Worm (Caenorhabditis elegans) whole organism, young adult: ENCODE data around the gene C05D11.5.

Experiments
- B0261.1 ChIP-seq: sonication (generic microtip); optimal IDR thresholded peaks from 2 replicates; lab custom pipeline; 2016; ENCODE audit warnings: mild to moderate bottlenecking, missing genetic modification characterization, moderate library complexity, missing compliant biosample characterization
- C17E4.6 ChIP-seq: fragments of 200-800 bp; sonication (Bioruptor generic); IDR thresholded peaks from 2 replicates; pipeline ENCODE4 v1.3.6; 2022; ENCODE audit warnings: missing genetic modification reagents, missing genetic modification characterization, missing compliant biosample characterization
- T07F8.4 ChIP-seq: sonication (generic microtip); optimal IDR thresholded peaks from 2 replicates; lab custom pipeline; 2016; ENCODE audit warnings: mild to moderate bottlenecking, missing genetic modification characterization, moderate library complexity, missing compliant biosample characterization
- Y56A3A.18 ChIP-seq: fragments of 200-800 bp; sonication (Bioruptor generic); IDR thresholded peaks from 2 replicates; pipeline ENCODE4 v1.3.6; 2022; ENCODE audit warnings: missing genetic modification reagents, missing genetic modification characterization, missing compliant biosample characterization
- Y79H2A.3 ChIP-seq: fragments of 200-800 bp; sonication (Bioruptor generic); conservative IDR thresholded peaks from 2 replicates; pipeline ENCODE4 v1.3.6; 2022; ENCODE audit warnings: missing genetic modification reagents, missing genetic modification characterization, missing compliant biosample characterization
- Y95B8A.8 ChIP-seq: fragments of 200-800 bp; sonication (Bioruptor generic); IDR thresholded peaks from 2 replicates; pipeline ENCODE4 v1.3.6; 2022; ENCODE audit warnings: missing genetic modification reagents, missing genetic modification characterization, missing compliant biosample characterization
- akir-1 ChIP-seq: fragments of 200-800 bp; sonication (Bioruptor generic); optimal IDR thresholded peaks from 2 replicates; lab custom pipeline; 2018; ENCODE audit warnings: mild to moderate bottlenecking, missing genetic modification characterization, moderate library complexity, missing compliant biosample characterization
- atf-7 ChIP-seq: sonication (generic microtip); optimal IDR thresholded peaks from 2 replicates; lab custom pipeline; 2017; ENCODE audit warnings: mild to moderate bottlenecking, missing genetic modification characterization, missing compliant biosample characterization
- athp-1 ChIP-seq: sonication (generic microtip); optimal IDR thresholded peaks from 2 replicates; lab custom pipeline; 2017; ENCODE audit warnings: mild to moderate bottlenecking, missing genetic modification characterization, missing compliant biosample characterization
- attf-5 ChIP-seq: fragments of 200-800 bp; sonication (Bioruptor generic); optimal IDR thresholded peaks from 2 replicates; lab custom pipeline; 2018; ENCODE audit warnings: mild to moderate bottlenecking, missing genetic modification characterization, missing compliant biosample characterization
- attf-6 ChIP-seq: fragments of 200-800 bp; sonication (Bioruptor generic); IDR thresholded peaks from 2 replicates; pipeline ENCODE4 v1.3.6; 2022; ENCODE audit warnings: missing genetic modification reagents, missing genetic modification characterization, missing compliant biosample characterization
- bed-1 ChIP-seq: fragments of 200-800 bp; sonication (Bioruptor generic); IDR thresholded peaks from 2 replicates; pipeline ENCODE4 v1.3.6; 2022; ENCODE audit warnings: missing genetic modification reagents, missing genetic modification characterization, missing compliant biosample characterization
- bed-2 ChIP-seq: fragments of 200-800 bp; sonication (Bioruptor generic); IDR thresholded peaks from 2 replicates; pipeline ENCODE4 v1.3.6; 2022; ENCODE audit warnings: missing genetic modification reagents, missing genetic modification characterization, missing compliant biosample characterization
- cebp-2 ChIP-seq: fragments of 200-800 bp; sonication (Bioruptor generic); IDR thresholded peaks from 2 replicates; pipeline ENCODE4 v1.3.6; 2022; ENCODE audit warnings: missing genetic modification characterization, missing compliant biosample characterization
- ceh-100 ChIP-seq: fragments of 200-800 bp; sonication (Bioruptor generic); IDR thresholded peaks from 2 replicates; pipeline ENCODE4 v1.3.6; 2022; ENCODE audit warnings: missing genetic modification reagents, missing genetic modification characterization, missing compliant biosample characterization
- ceh-27 ChIP-seq: fragments of 200-800 bp; sonication (Bioruptor generic); optimal IDR thresholded peaks from 2 replicates; lab custom pipeline; 2018; ENCODE audit warnings: mild to moderate bottlenecking, missing genetic modification characterization, moderate library complexity, missing compliant biosample characterization
- ceh-40 ChIP-seq: fragments of 200-800 bp; sonication (Bioruptor generic); IDR thresholded peaks from 2 replicates; pipeline ENCODE4 v1.3.6; 2022; ENCODE audit warnings: missing genetic modification characterization, missing compliant biosample characterization
- dox-1 ChIP-seq: fragments of 200-800 bp; sonication (Bioruptor generic); IDR thresholded peaks from 2 replicates; pipeline ENCODE4 v1.3.6; 2022; ENCODE audit warnings: missing genetic modification reagents, missing genetic modification characterization, missing compliant biosample characterization
- dpl-1 ChIP-seq: fragments of 150-350 bp; optimal IDR thresholded peaks from 2 replicates; lab custom pipeline; 2014; ENCODE audit warnings: missing biosample characterization, missing genetic modification reagents, missing genetic modification characterization
- efl-1 ChIP-seq: fragments of 150-350 bp; optimal IDR thresholded peaks from 2 replicates; lab custom pipeline; 2014; ENCODE audit warnings: missing biosample characterization, missing genetic modification reagents, missing genetic modification characterization
- egl-44 ChIP-seq: fragments of 200-800 bp; sonication (Bioruptor generic); IDR thresholded peaks from 2 replicates; pipeline ENCODE4 v1.3.6; 2022; ENCODE audit warnings: missing genetic modification reagents, missing genetic modification characterization, missing compliant biosample characterization
- ets-4 ChIP-seq: fragments of 200-800 bp; sonication (Bioruptor generic); optimal IDR thresholded peaks from 2 replicates; lab custom pipeline; 2018; ENCODE audit warnings: mild to moderate bottlenecking, missing genetic modification characterization, missing compliant biosample characterization
- fkh-3 ChIP-seq: sonication (generic microtip); optimal IDR thresholded peaks from 2 replicates; lab custom pipeline; 2016; ENCODE audit warnings: mild to moderate bottlenecking, missing genetic modification characterization, missing compliant biosample characterization
- him-1 ChIP-seq: sonication (generic microtip); optimal IDR thresholded peaks from 2 replicates; lab custom pipeline; 2016; ENCODE audit warnings: missing genotype, missing genetic modification reagents, missing genetic modification characterization, missing compliant biosample characterization
- hlh-26 ChIP-seq: fragments of 200-800 bp; sonication (Bioruptor generic); conservative IDR thresholded peaks from 2 replicates; pipeline ENCODE4 v1.3.6; 2022; ENCODE audit warnings: missing genetic modification reagents, missing genetic modification characterization, missing compliant biosample characterization
- hrde-1 ChIP-seq: sonication (generic microtip); optimal IDR thresholded peaks from 2 replicates; lab custom pipeline; 2016; ENCODE audit warnings: missing genetic modification characterization, mild to moderate bottlenecking, missing compliant biosample characterization, moderate library complexity, missing genotype, missing genetic modification reagents, borderline replicate concordance
- let-526 ChIP-seq: fragments of 200-800 bp; sonication (Bioruptor generic); IDR thresholded peaks from 2 replicates; pipeline ENCODE4 v1.3.6; 2022; ENCODE audit warnings: missing genetic modification reagents, missing genetic modification characterization, missing compliant biosample characterization
- lin-26 ChIP-seq: fragments of 200-800 bp; sonication (Bioruptor generic); IDR thresholded peaks from 2 replicates; pipeline ENCODE4 v1.3.6; 2022; ENCODE audit warnings: missing genetic modification reagents, missing genetic modification characterization, missing compliant biosample characterization
- lin-35 ChIP-seq, 3 experiments: fragments of 150-350 bp in 2 of 3; sonication (generic microtip) in 1 of 3; optimal IDR thresholded peaks; 2 replicates each; lab custom pipeline; 2014 to 2018; ENCODE audit warnings: missing biosample characterization in 3 of 3, missing genetic modification characterization in 3 of 3, missing genetic modification reagents in 3 of 3
- lin-40 ChIP-seq: sonication (generic microtip); optimal IDR thresholded peaks from 2 replicates; lab custom pipeline; 2016; ENCODE audit warnings: missing genetic modification characterization, mild to moderate bottlenecking, missing compliant biosample characterization, missing genotype, missing genetic modification reagents
- lsl-1 ChIP-seq: fragments of 200-800 bp; sonication (Bioruptor generic); optimal IDR thresholded peaks from 2 replicates; lab custom pipeline; 2018; ENCODE audit warnings: mild to moderate bottlenecking, missing genetic modification characterization, moderate library complexity, missing compliant biosample characterization
- madf-8 ChIP-seq: fragments of 200-800 bp; sonication (Bioruptor generic); conservative IDR thresholded peaks from 2 replicates; pipeline ENCODE4 v1.3.6; 2022; ENCODE audit warnings: missing genetic modification reagents, missing genetic modification characterization, missing compliant biosample characterization
- mcd-1 ChIP-seq: fragments of 200-800 bp; sonication (Bioruptor generic); IDR thresholded peaks from 2 replicates; pipeline ENCODE4 v1.3.6; 2022; ENCODE audit warnings: missing genetic modification reagents, missing genetic modification characterization, missing compliant biosample characterization
- mel-28 ChIP-seq: sonication (generic microtip); optimal IDR thresholded peaks from 2 replicates; lab custom pipeline; 2016; ENCODE audit warnings: borderline replicate concordance, mild to moderate bottlenecking, missing genetic modification characterization, missing compliant biosample characterization
- mes-4 ChIP-seq: sonication (generic microtip); optimal IDR thresholded peaks from 2 replicates; lab custom pipeline; 2016; ENCODE audit warnings: missing genotype, missing genetic modification characterization, missing compliant biosample characterization
- mxl-1 ChIP-seq: sonication (generic microtip); optimal IDR thresholded peaks from 2 replicates; lab custom pipeline; 2016; ENCODE audit warnings: missing genetic modification characterization, missing compliant biosample characterization
- nhr-120 ChIP-seq: fragments of 200-800 bp; sonication (Bioruptor generic); IDR thresholded peaks from 2 replicates; pipeline ENCODE4 v1.3.6; 2022; ENCODE audit warnings: missing genetic modification characterization, missing compliant biosample characterization
- nhr-179 ChIP-seq: sonication (generic microtip); optimal IDR thresholded peaks from 2 replicates; lab custom pipeline; 2016; ENCODE audit warnings: mild to moderate bottlenecking, missing genetic modification characterization, missing compliant biosample characterization
- nhr-90 ChIP-seq: sonication (generic microtip); optimal IDR thresholded peaks from 2 replicates; lab custom pipeline; 2016; ENCODE audit warnings: missing genotype, mild to moderate bottlenecking, missing genetic modification characterization, missing compliant biosample characterization
- rec-8 ChIP-seq, 2 experiments: sonication (generic microtip); optimal IDR thresholded peaks; 2 replicates each; lab custom pipeline; 2016; ENCODE audit warnings: mild to moderate bottlenecking in 2 of 2, missing genetic modification characterization in 2 of 2, missing genetic modification reagents in 2 of 2, missing genotype in 2 of 2, missing biosample characterization in 1 of 2, missing compliant biosample characterization in 1 of 2, moderate library complexity in 1 of 2
- snpc-1.1 ChIP-seq: sonication (generic microtip); optimal IDR thresholded peaks from 2 replicates; lab custom pipeline; 2017; ENCODE audit warnings: missing genetic modification characterization, mild to moderate bottlenecking, missing compliant biosample characterization, antibody characterized with exemption, moderate library complexity, missing genotype, missing genetic modification reagents; ENCODE audit not compliant: insufficient read depth
- snpc-1.3 ChIP-seq: sonication (generic microtip); optimal IDR thresholded peaks from 2 replicates; lab custom pipeline; 2017; ENCODE audit warnings: missing genetic modification characterization, mild to moderate bottlenecking, missing compliant biosample characterization, antibody characterized with exemption, moderate library complexity, missing genotype, missing genetic modification reagents; ENCODE audit not compliant: insufficient read depth
- snpc-4 ChIP-seq, 5 experiments: fragments of 150-350 bp in 1 of 5; sonication (generic microtip) in 4 of 5; optimal IDR thresholded peaks; 2 replicates each; lab custom pipeline; 2014 to 2018; ENCODE audit warnings: missing genetic modification characterization in 5 of 5, missing biosample characterization in 3 of 5, antibody characterized with exemption in 2 of 5, mild to moderate bottlenecking in 2 of 5, missing compliant biosample characterization in 2 of 5, missing genotype in 2 of 5, moderate library complexity in 2 of 5, missing genetic modification reagents in 1 of 5
- unc-130 ChIP-seq: sonication (generic microtip); optimal IDR thresholded peaks from 2 replicates; lab custom pipeline; 2016; ENCODE audit warnings: missing genetic modification reagents, missing genetic modification characterization, missing compliant biosample characterization
- unc-62 ChIP-seq: fragments of 150-350 bp; optimal IDR thresholded peaks from 2 replicates; lab custom pipeline; 2014; ENCODE audit warnings: missing biosample characterization, missing genetic modification reagents, missing genetic modification characterization
- ztf-22 ChIP-seq: fragments of 200-800 bp; sonication (Bioruptor generic); optimal IDR thresholded peaks from 2 replicates; lab custom pipeline; 2018; ENCODE audit warnings: mild to moderate bottlenecking, missing genetic modification characterization, moderate library complexity, missing compliant biosample characterization

C05D11.5 gene

ce11 chrIII:6373850-6374474 lies 37.9 kb downstream of the C05D11.5 start (continued):
- TF ChIP-seq T07F8.4 (tag; lab: Kevin White, UChicago) (peak; percentile 51), mxl-1 (peak; percentile 38), mel-28 (tag; lab: Kevin White, UChicago) (no peak), bed-2 (GFP tag; lab: Robert Waterston, UW) (no peak), Y79H2A.3 (GFP tag; lab: Robert Waterston, UW) (peak; percentile 69; the same call in 1 of the 2 replicates), ztf-22 (GFP tag; lab: Kevin White, UChicago) (no peak), C17E4.6 (peak; percentile 44; the same call in 1 of the 2 replicates), let-526 (no peak), lin-35 (GFP tag; optimal IDR thresholded peaks at IDR 0.05; lab: Kevin White, UChicago) (peak in 2 of 3 experiments; percentile 19 to 45), snpc-1.3 (tag; lab: Kevin White, UChicago) (peak; percentile 32), fkh-3 (tag; lab: Kevin White, UChicago) (no peak), ceh-100 (GFP tag; lab: Robert Waterston, UW) (peak; percentile 36; the same call in 1 of the 2 replicates), ets-4 (GFP tag; lab: Kevin White, UChicago) (no peak), ceh-40 (GFP tag; lab: Robert Waterston, UW) (peak; percentile 34; the same call in 1 of the 2 replicates), him-1 (tag; lab: Kevin White, UChicago) (peak; percentile 99), snpc-4 (GFP tag; optimal IDR thresholded peaks at IDR 0.05; lab: Kevin White, UChicago) (peak; percentile 69), snpc-4 (tag; optimal IDR thresholded peaks at IDR 0.05; lab: Kevin White, UChicago) (peak in 2 of 4 experiments; percentile 10 to 63), attf-5 (GFP tag; lab: Kevin White, UChicago) (peak; percentile 20), nhr-120 (GFP tag; lab: Robert Waterston, UW) (0 out of 2 replicates have a peak, but pooled peaks have one; percentile 51), lsl-1 (GFP tag; lab: Kevin White, UChicago) (peak; percentile 67), B0261.1 (tag; lab: Kevin White, UChicago) (peak; percentile 5), atf-7 (tag; lab: Kevin White, UChicago) (peak; percentile 37), dox-1 (GFP tag; lab: Robert Waterston, UW) (peak; percentile 82), Y95B8A.8 (peak; percentile 56; the same call in 1 of the 2 replicates), snpc-1.1 (tag; lab: Kevin White, UChicago) (peak; percentile 67), lin-26 (GFP tag; lab: Robert Waterston, UW) (peak; percentile 80), hlh-26 (GFP tag; lab: Robert Waterston, UW) (no peak), akir-1 (GFP tag; lab: Kevin White, UChicago) (no peak), efl-1 (GFP tag; lab: Kevin White, UChicago) (peak; percentile 28), ceh-27 (GFP tag; lab: Kevin White, UChicago) (no peak), mes-4 (tag; lab: Kevin White, UChicago) (peak; percentile 14), nhr-90 (tag; lab: Kevin White, UChicago) (peak; percentile 46), unc-130 (GFP tag; lab: Kevin White, UChicago) (peak; percentile 82), Y56A3A.18 (GFP tag; lab: Robert Waterston, UW) (peak; percentile 91), nhr-179 (tag; lab: Kevin White, UChicago) (no peak), bed-1 (no peak), hrde-1 (tag; lab: Kevin White, UChicago) (peak; percentile 98), cebp-2 (no peak), unc-62 (GFP tag; lab: Kevin White, UChicago) (no peak), rec-8 (tag; optimal IDR thresholded peaks at IDR 0.05; lab: Kevin White, UChicago) (peak in 1 of 2 experiments; percentile 47), lin-40 (tag; lab: Kevin White, UChicago) (no peak), mcd-1 (peak; percentile 45), dpl-1 (GFP tag; lab: Kevin White, UChicago) (no peak), attf-6 (GFP tag; lab: Robert Waterston, UW) (peak; percentile 81), madf-8 (GFP tag; lab: Robert Waterston, UW) (0 out of 2 replicates have a peak, but pooled peaks have one; percentile 37), egl-44 (GFP tag; lab: Robert Waterston, UW) (peak; percentile 15), athp-1 (peak; percentile 76)
